Worm (Caenorhabditis elegans): Measurements from ENCODE around the gene C45G9.14.

The C45G9.14 gene

ce11 chrIII:5004621-5005020 lies 40.2 kb upstream of the C45G9.14 start, which contains the start of gene R144.6 (continued):
- TF ChIP-seq F44E2.7 (GFP tag; IDR thresholded peaks at IDR 0.05) (no peak), nhr-25 (tag; optimal IDR thresholded peaks at IDR 0.05; ENCODE audit: borderline replicate concordance, insufficient read depth) (no peak)

- no peak for TF ChIP-seq snpc-1.2 (GFP tag; IDR thresholded peaks at IDR 0.05)
- no peak for TF ChIP-seq spr-3 (GFP tag; optimal IDR thresholded peaks at IDR 0.05)
- TF ChIP-seq lin-29 (GFP tag; IDR thresholded peaks at IDR 0.05) = no peak
- TF ChIP-seq gei-8 (GFP tag; optimal IDR thresholded peaks at IDR 0.05) = no peak
- no peak for TF ChIP-seq ceh-20 (GFP tag; IDR thresholded peaks at IDR 0.05)
- no peak for TF ChIP-seq madf-9 (GFP tag; conservative IDR thresholded peaks at IDR 0.05)
- no peak for TF ChIP-seq F44E2.7 (GFP tag; IDR thresholded peaks at IDR 0.05)
These were observed 37.9 kb upstream of the C45G9.14 start, which contains the start of gene R144.12 for ce11 chrIII:5006881-5007280. Gene R144.12, minus strand, starts transcription at chrIII:5006981.

- TF ChIP-seq mdl-1 (tag; optimal IDR thresholded peaks at IDR 0.05) = no peak
- no peak for TF ChIP-seq nhr-28 (tag; optimal IDR thresholded peaks at IDR 0.05)
- TF ChIP-seq hlh-11 (tag; optimal IDR thresholded peaks at IDR 0.05) = no peak
- no peak for TF ChIP-seq nhr-42 (GFP tag; IDR thresholded peaks at IDR 0.05)
- TF ChIP-seq R02D3.7 (tag; optimal IDR thresholded peaks at IDR 0.05) = no peak
- TF ChIP-seq ZK546.5 (tag; optimal IDR thresholded peaks at IDR 0.05) = no peak
- no peak for TF ChIP-seq saeg-2 (GFP tag; IDR thresholded peaks at IDR 0.05)
- no peak for TF ChIP-seq mxl-2 (GFP tag; conservative IDR thresholded peaks at IDR 0.05)
- TF ChIP-seq spr-3 (GFP tag; optimal IDR thresholded peaks at IDR 0.05) = no peak
These were observed 36.1 kb upstream of the C45G9.14 start, which contains the start of gene R144.11 for ce11 chrIII:5008730-5009129. Gene R144.11, minus strand, starts transcription at chrIII:5008830.

ce11 chrIII:5010723-5011122 lies 34.1 kb upstream of the C45G9.14 start:
- TF ChIP-seq hlh-11 (tag; optimal IDR thresholded peaks at IDR 0.05) (no peak), ces-1 (GFP tag; optimal IDR thresholded peaks at IDR 0.05) (no peak), unc-62 (GFP tag; optimal IDR thresholded peaks at IDR 0.05 in 1 of 2) (peak in 1 of 2 experiments; percentile 96), unc-62 (tag; optimal IDR thresholded peaks at IDR 0.05) (no peak), ztf-11 (tag; optimal IDR thresholded peaks at IDR 0.05) (no peak), cey-2 (tag; optimal IDR thresholded peaks at IDR 0.05; ENCODE audit: borderline replicate concordance, insufficient read depth) (no peak), lin-13 (GFP tag; optimal IDR thresholded peaks at IDR 0.05) (no peak), nhr-10 (tag; optimal IDR thresholded peaks at IDR 0.05) (no peak), ZK546.5 (tag; optimal IDR thresholded peaks at IDR 0.05) (no peak), aha-1 (tag) (peak; percentile 83), F26F4.8 (GFP tag; conservative IDR thresholded peaks at IDR 0.05) (no peak), ceh-32 (tag; optimal IDR thresholded peaks at IDR 0.05; ENCODE audit: poor library complexity) (no peak), saeg-2 (GFP tag; IDR thresholded peaks at IDR 0.05) (no peak), fos-1 (tag; optimal IDR thresholded peaks at IDR 0.05) (no peak), nhr-41 (GFP tag; IDR thresholded peaks at IDR 0.05) (no peak), lin-38 (GFP tag; IDR thresholded peaks at IDR 0.05) (peak; percentile 32; the same call in 1 of the 2 replicates), D1046.2 (GFP tag; IDR thresholded peaks at IDR 0.05) (no peak), snpc-1.2 (GFP tag; IDR thresholded peaks at IDR 0.05) (no peak), mes-2 (tag; optimal IDR thresholded peaks at IDR 0.05; ENCODE audit: poor library complexity, severe bottlenecking) (no peak), madf-5 (GFP tag; IDR thresholded peaks at IDR 0.05) (no peak), rbr-2 (tag; optimal IDR thresholded peaks at IDR 0.05) (no peak), nhr-42 (GFP tag; IDR thresholded peaks at IDR 0.05) (no peak), tag-97 (GFP tag; IDR thresholded peaks at IDR 0.05) (no peak), nhr-6 (tag; optimal IDR thresholded peaks at IDR 0.05) (no peak), spr-1 (tag; optimal IDR thresholded peaks at IDR 0.05) (no peak), zag-1 (tag; optimal IDR thresholded peaks at IDR 0.05) (no peak), ceh-44 (GFP tag; IDR thresholded peaks at IDR 0.05) (no peak), nhr-25 (tag; optimal IDR thresholded peaks at IDR 0.05; ENCODE audit: borderline replicate concordance, insufficient read depth) (no peak), hmg-1.1 (GFP tag; IDR thresholded peaks at IDR 0.05) (no peak), egl-43 (GFP tag; IDR thresholded peaks at IDR 0.05) (no peak), set-16 (GFP tag; IDR thresholded peaks at IDR 0.05) (peak; percentile 13; the same call in 1 of the 2 replicates), egl-27 (tag; optimal IDR thresholded peaks at IDR 0.05) (no peak), sdz-12 (GFP tag; optimal IDR thresholded peaks at IDR 0.05) (no peak), T20F7.1 (GFP tag; optimal IDR thresholded peaks at IDR 0.05) (no peak)
